Fruit fly (Drosophila melanogaster): Measurements from ENCODE around the gene CG32263.

CG32263 gene

DNA sequence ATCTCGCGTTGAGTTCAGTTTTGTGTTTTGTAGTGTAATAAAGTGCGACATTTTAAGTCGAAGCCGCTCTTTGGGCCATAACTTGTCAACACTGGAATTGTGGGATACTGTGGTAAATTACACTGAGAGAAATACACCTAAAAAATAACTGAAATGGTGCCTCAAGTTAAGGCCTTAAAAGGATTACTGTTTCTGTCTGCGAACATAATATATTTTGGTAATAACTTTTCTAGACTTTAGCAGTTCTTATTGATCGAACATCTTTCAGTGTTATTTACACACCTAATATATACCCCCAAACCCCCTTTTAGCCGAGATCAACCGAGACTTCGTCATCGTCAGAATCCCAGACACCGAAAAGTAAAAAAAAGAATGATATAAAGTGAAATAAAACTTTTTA lies 40.9 kb upstream of the CG32263 start (continued):
- peak; percentile 9 for TF ChIP-seq CG2875 (GFP tag; optimal IDR thresholded peaks at IDR 0.05)
- no peak for TF ChIP-seq CG11456 (GFP tag; IDR thresholded peaks at IDR 0.05)
- no peak for TF ChIP-seq tll (GFP tag; optimal IDR thresholded peaks at IDR 0.05)
- peak; percentile 34 for TF ChIP-seq CG4820 (GFP tag; optimal IDR thresholded peaks at IDR 0.05)
- no peak for TF ChIP-seq NC2α (GFP tag; optimal IDR thresholded peaks at IDR 0.05)
- TF ChIP-seq CG5953 (GFP tag; IDR thresholded peaks at IDR 0.05): no peak
- TF ChIP-seq Gsc (GFP tag; IDR thresholded peaks at IDR 0.05): no peak
- TF ChIP-seq cad (GFP tag; optimal IDR thresholded peaks at IDR 0.05): no peak
- no peak for TF ChIP-seq peb (GFP tag; IDR thresholded peaks at IDR 0.05)
- TF ChIP-seq Awh (GFP tag; IDR thresholded peaks at IDR 0.05): peak; percentile 80
- TF ChIP-seq eve (GFP tag; optimal IDR thresholded peaks at IDR 0.05): peak in 1 of 2 experiments; percentile 80
- no peak for TF ChIP-seq Hmx (GFP tag; optimal IDR thresholded peaks at IDR 0.05)
- peak; percentile 37; the same call in 1 of the 2 replicates for TF ChIP-seq Rfx (GFP tag; IDR thresholded peaks at IDR 0.05)
- no peak for TF ChIP-seq pros (GFP tag; optimal IDR thresholded peaks at IDR 0.05)
- no peak for TF ChIP-seq CG8359 (GFP tag; optimal IDR thresholded peaks at IDR 0.05; ENCODE audit: borderline replicate concordance)
- TF ChIP-seq cwo (GFP tag; optimal IDR thresholded peaks at IDR 0.05): no peak
- TF ChIP-seq CG12219 (GFP tag; optimal IDR thresholded peaks at IDR 0.05): peak; percentile 27
- peak; percentile 21 for TF ChIP-seq bcd (GFP tag; optimal IDR thresholded peaks at IDR 0.05)
- TF ChIP-seq btn (GFP tag; optimal IDR thresholded peaks at IDR 0.05): no peak
- TF ChIP-seq Trl (optimal IDR thresholded peaks at IDR 0.05): no peak
- peak; percentile 4 for TF ChIP-seq Trl (GFP tag; optimal IDR thresholded peaks at IDR 0.05)
- no peak for TF ChIP-seq HmgD (GFP tag; optimal IDR thresholded peaks at IDR 0.05)
- TF ChIP-seq Max (GFP tag; optimal IDR thresholded peaks at IDR 0.05): no peak
- no peak for TF ChIP-seq kni (GFP tag; optimal IDR thresholded peaks at IDR 0.05)
- TF ChIP-seq lov (optimal IDR thresholded peaks at IDR 0.05): no peak
- TF ChIP-seq lov (GFP tag; IDR thresholded peaks at IDR 0.05): no peak
- TF ChIP-seq bowl (GFP tag; IDR thresholded peaks at IDR 0.05): no peak
- 0 out of 2 replicates have a peak, but pooled peaks have one; percentile 28 for TF ChIP-seq CG11247 (GFP tag; IDR thresholded peaks at IDR 0.05)
- no peak for TF ChIP-seq CG11696 (GFP tag; IDR thresholded peaks at IDR 0.05)
- TF ChIP-seq lilli (GFP tag; optimal IDR thresholded peaks at IDR 0.05): peak; percentile 37
- no peak for TF ChIP-seq insv (GFP tag; optimal IDR thresholded peaks at IDR 0.05)
- TF ChIP-seq CG10654 (GFP tag; optimal IDR thresholded peaks at IDR 0.05): no peak
- no peak for TF ChIP-seq Opbp (GFP tag; IDR thresholded peaks at IDR 0.05; ENCODE audit: partially characterized antibody)
- TF ChIP-seq CG14860 (GFP tag; IDR thresholded peaks at IDR 0.05; ENCODE audit: partially characterized antibody): no peak
- TF ChIP-seq gro (GFP tag; optimal IDR thresholded peaks at IDR 0.05): no peak
- peak; percentile 22 for TF ChIP-seq mam (GFP tag; optimal IDR thresholded peaks at IDR 0.05)
- no peak for TF ChIP-seq tio (GFP tag; optimal IDR thresholded peaks at IDR 0.05)
- TF ChIP-seq ap (GFP tag; IDR thresholded peaks at IDR 0.05): no peak
- no peak for TF ChIP-seq tx (GFP tag; optimal IDR thresholded peaks at IDR 0.05)
- TF ChIP-seq Atf-2 (GFP tag; optimal IDR thresholded peaks at IDR 0.05): peak; percentile 0
- no peak for TF ChIP-seq jigr1 (GFP tag; IDR thresholded peaks at IDR 0.05)
- TF ChIP-seq so (GFP tag; IDR thresholded peaks at IDR 0.05): 0 out of 3 replicates have a peak, but pooled peaks have one; percentile 14
- no peak for TF ChIP-seq Eip74EF (GFP tag; optimal IDR thresholded peaks at IDR 0.05)
- no peak for TF ChIP-seq wor (GFP tag; IDR thresholded peaks at IDR 0.05)
- TF ChIP-seq HLH54F (GFP tag; optimal IDR thresholded peaks at IDR 0.05): no peak
- peak; percentile 55 for TF ChIP-seq CG12391 (tag; optimal IDR thresholded peaks at IDR 0.05)
- no peak for TF ChIP-seq CG11085 (GFP tag; IDR thresholded peaks at IDR 0.05)
- TF ChIP-seq Aef1 (GFP tag; IDR thresholded peaks at IDR 0.05): no peak
- no peak for TF ChIP-seq CG7987 (GFP tag; optimal IDR thresholded peaks at IDR 0.05)
- no peak for TF ChIP-seq Dek (tag; optimal IDR thresholded peaks at IDR 0.05)
- no peak for TF ChIP-seq CG13624 (GFP tag; optimal IDR thresholded peaks at IDR 0.05)
- TF ChIP-seq Nf-YC (tag; optimal IDR thresholded peaks at IDR 0.05): no peak

Data from whole organism, embryonic.